Fruit fly (Drosophila melanogaster) whole organism, pupa: Measurements from ENCODE around the gene CG33170.

ENCODE experiments used
- CG10348 ChIP-seq: fragments of 200-800 bp; sonication (Bioruptor generic); IDR thresholded peaks from 2 replicates; pipeline ENCODE4 v1.3.6; 2022; ENCODE audit warnings: missing biosample characterization, missing genetic modification characterization
- CG12605 ChIP-seq: fragments of 200-800 bp; sonication (Bioruptor generic); IDR thresholded peaks from 2 replicates; pipeline ENCODE4 v1.3.6; 2022; ENCODE audit warnings: missing biosample characterization, missing genetic modification characterization
- CG13204 ChIP-seq: fragments of 200-800 bp; sonication (Bioruptor generic); optimal IDR thresholded peaks from 2 replicates; lab custom pipeline; 2018; ENCODE audit warnings: missing biosample characterization, mild to moderate bottlenecking, missing genetic modification characterization, moderate library complexity
- CG14655 ChIP-seq: fragments of 200-800 bp; sonication (Bioruptor generic); optimal IDR thresholded peaks from 3 replicates; lab custom pipeline; 2017; ENCODE audit warnings: mild to moderate bottlenecking, missing biosample characterization, missing genetic modification reagents, missing genetic modification characterization
- CG15710 ChIP-seq: fragments of 200-800 bp; sonication (Bioruptor generic); optimal IDR thresholded peaks from 2 replicates; lab custom pipeline; 2018; ENCODE audit warnings: missing biosample characterization, mild to moderate bottlenecking, missing genetic modification characterization, moderate library complexity
- CG17806 ChIP-seq: fragments of 200-800 bp; sonication (Bioruptor generic); optimal IDR thresholded peaks from 2 replicates; lab custom pipeline; 2018; ENCODE audit warnings: missing biosample characterization, mild to moderate bottlenecking, missing genetic modification characterization, moderate library complexity
- CG32121 ChIP-seq: fragments of 200-800 bp; sonication (Bioruptor generic); IDR thresholded peaks from 2 replicates; pipeline ENCODE4 v1.3.6; 2022; ENCODE audit warnings: missing biosample characterization, missing genetic modification characterization
- CG34367 ChIP-seq: fragments of 200-800 bp; sonication (Bioruptor generic); optimal IDR thresholded peaks from 2 replicates; lab custom pipeline; 2018; ENCODE audit warnings: missing biosample characterization, mild to moderate bottlenecking, missing genetic modification characterization
- CG4496 ChIP-seq: fragments of 200-800 bp; sonication (Bioruptor generic); IDR thresholded peaks from 3 replicates; pipeline ENCODE4 v1.3.6; 2022; ENCODE audit warnings: missing biosample characterization, missing genetic modification characterization
- CG8159 ChIP-seq: fragments of 200-800 bp; sonication (Bioruptor generic); optimal IDR thresholded peaks from 3 replicates; lab custom pipeline; 2018; ENCODE audit warnings: missing biosample characterization, mild to moderate bottlenecking, missing genetic modification characterization, moderate library complexity
- CG8301 ChIP-seq: fragments of 200-800 bp; sonication (Bioruptor generic); optimal IDR thresholded peaks from 2 replicates; lab custom pipeline; 2018; ENCODE audit warnings: missing biosample characterization, mild to moderate bottlenecking, missing genetic modification characterization
- CG9948 ChIP-seq: fragments of 200-800 bp; sonication (Bioruptor generic); optimal IDR thresholded peaks from 2 replicates; lab custom pipeline; 2018; ENCODE audit warnings: missing biosample characterization, mild to moderate bottlenecking, missing genetic modification characterization, moderate library complexity
- D1 ChIP-seq: fragments of 200-800 bp; sonication (Bioruptor generic); optimal IDR thresholded peaks from 2 replicates; lab custom pipeline; 2018; ENCODE audit warnings: missing biosample characterization, mild to moderate bottlenecking, missing genetic modification characterization, moderate library complexity
- EcR ChIP-seq: fragments of 200-800 bp; sonication (Bioruptor generic); optimal IDR thresholded peaks from 3 replicates; lab custom pipeline; 2019; ENCODE audit warnings: missing biosample characterization, missing genetic modification characterization, mild to moderate bottlenecking, moderate library complexity, missing genetic modification reagents
- Ets98B ChIP-seq: fragments of 200-800 bp; sonication (Bioruptor generic); IDR thresholded peaks from 2 replicates; pipeline ENCODE4 v1.3.6; 2022; ENCODE audit warnings: missing biosample characterization, missing genetic modification characterization
- Pif1A ChIP-seq: fragments of 200-800 bp; sonication (Bioruptor generic); optimal IDR thresholded peaks from 3 replicates; lab custom pipeline; 2016; ENCODE audit warnings: missing biosample characterization, missing genetic modification characterization
- Pif1B ChIP-seq: fragments of 200-800 bp; sonication (Bioruptor generic); optimal IDR thresholded peaks from 3 replicates; lab custom pipeline; 2016; ENCODE audit warnings: missing biosample characterization, missing genetic modification characterization
- Snoo ChIP-seq: fragments of 200-800 bp; sonication (Bioruptor generic); optimal IDR thresholded peaks from 3 replicates; lab custom pipeline; 2017; ENCODE audit warnings: missing biosample characterization, mild to moderate bottlenecking, missing genetic modification characterization, inconsistent platforms
- fd96Ca ChIP-seq: fragments of 200-800 bp; sonication (Bioruptor generic); IDR thresholded peaks from 3 replicates; pipeline ENCODE4 v1.3.6; 2022; ENCODE audit warnings: missing biosample characterization, missing genetic modification characterization
- gl ChIP-seq: fragments of 200-800 bp; sonication (Bioruptor generic); optimal IDR thresholded peaks from 2 replicates; lab custom pipeline; 2018; ENCODE audit warnings: missing biosample characterization, mild to moderate bottlenecking, missing genetic modification characterization
- rn ChIP-seq: fragments of 200-800 bp; sonication (Bioruptor generic); IDR thresholded peaks from 2 replicates; pipeline ENCODE4 v1.3.6; 2022; ENCODE audit warnings: missing biosample characterization, missing genetic modification characterization

The CG33170 gene

DNA sequence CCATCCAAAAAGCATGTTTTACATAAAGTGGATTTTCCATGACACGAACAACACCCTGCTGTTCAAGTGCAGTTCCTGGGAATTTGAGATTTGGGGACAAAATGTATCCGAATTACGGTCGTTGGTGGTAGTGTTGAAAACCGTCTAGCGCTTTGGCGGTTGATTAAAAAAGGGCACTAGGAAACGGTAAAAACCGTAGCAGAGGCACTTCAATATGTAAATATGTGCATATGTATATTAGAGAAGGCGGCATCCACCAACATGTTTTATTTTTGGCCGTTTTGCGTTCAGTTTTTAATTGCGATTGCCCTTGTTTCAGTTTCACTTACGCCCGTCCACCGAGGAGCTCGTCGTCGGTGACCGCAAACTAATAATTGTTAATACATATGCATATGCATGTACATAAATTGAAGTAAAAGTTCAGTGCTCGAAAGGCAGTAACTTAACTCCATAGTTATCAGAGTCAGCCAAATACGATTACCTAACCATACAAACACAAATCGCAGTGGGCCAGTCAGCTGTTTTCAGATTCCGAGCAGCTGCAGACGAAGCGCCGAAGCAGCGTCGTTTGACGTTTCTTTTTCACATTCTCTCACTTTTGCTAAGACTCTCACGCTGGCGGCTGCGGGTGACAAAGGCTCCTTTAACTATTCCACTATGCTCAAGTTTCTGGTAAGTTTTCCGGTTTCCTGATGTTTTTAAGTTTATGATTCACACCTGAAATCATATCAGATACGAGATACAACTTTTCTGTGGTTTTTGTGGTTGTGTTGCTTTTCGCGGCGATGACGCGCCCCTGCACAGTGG is at the start of gene CG33170:
Gene CG33170, plus strand, starts transcription at position 347 of the 807 bp plus-strand sequence.
- 0 out of 3 replicates have a peak, but pooled peaks have one; percentile 52 for TF ChIP-seq fd96Ca
- TF ChIP-seq Snoo (tag; lab: Kevin White, UChicago) = no peak
- TF ChIP-seq CG8159 (tag; lab: Kevin White, UChicago) = no peak
- peak; percentile 8 for TF ChIP-seq EcR (GFP tag; lab: Kevin White, UChicago)
- peak; percentile 14 for TF ChIP-seq gl
- TF ChIP-seq CG8301 (tag; lab: Kevin White, UChicago) = no peak
- TF ChIP-seq CG4496 (GFP tag; lab: Robert Waterston, UW) = 0 out of 3 replicates have a peak, but pooled peaks have one; percentile 6

DNA sequence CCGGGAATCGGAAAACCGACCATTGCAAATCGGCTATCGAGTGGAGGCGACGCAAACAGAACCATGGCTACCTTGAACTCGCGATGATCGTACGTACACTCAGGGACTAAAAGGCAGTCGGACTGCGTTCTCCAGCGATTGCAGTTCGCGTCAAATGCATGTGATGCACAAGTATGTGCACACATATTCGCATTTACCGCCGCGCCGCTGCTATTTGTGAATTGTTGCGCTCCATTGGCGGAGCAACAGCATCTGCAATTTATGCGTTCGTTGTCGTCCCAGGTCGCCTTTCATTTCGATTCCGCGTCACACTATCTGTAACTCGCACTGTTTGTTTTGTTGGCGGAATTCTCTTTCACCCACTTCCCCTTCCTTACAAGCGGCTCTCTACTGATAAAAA is 44.2 kb upstream of the CG33170 start:
- TF ChIP-seq CG14655 = no peak
- 0 out of 3 replicates have a peak, but pooled peaks have one; percentile 28 for TF ChIP-seq fd96Ca
- TF ChIP-seq CG8301 (tag; lab: Kevin White, UChicago) = no peak
- TF ChIP-seq CG34367 = no peak
- TF ChIP-seq Pif1B (GFP tag; lab: Kevin White, UChicago) = no peak
- no peak for TF ChIP-seq CG17806 (tag; lab: Kevin White, UChicago)
- peak; percentile 25; the same call in 1 of the 3 replicates for TF ChIP-seq CG4496 (GFP tag; lab: Robert Waterston, UW)
- TF ChIP-seq CG15710 = no peak
- no peak for TF ChIP-seq CG12605 (GFP tag; lab: Robert Waterston, UW)
- TF ChIP-seq Snoo (tag; lab: Kevin White, UChicago) = no peak
- TF ChIP-seq CG9948 (tag; lab: Kevin White, UChicago) = no peak
- no peak for TF ChIP-seq Ets98B (GFP tag; lab: Robert Waterston, UW)
- peak; percentile 81 for TF ChIP-seq CG13204 (GFP tag; lab: Kevin White, UChicago)
- TF ChIP-seq Pif1A (GFP tag; lab: Kevin White, UChicago) = no peak
- peak; percentile 15; the same call in 1 of the 2 replicates for TF ChIP-seq CG32121 (GFP tag; lab: Robert Waterston, UW)
- TF ChIP-seq CG10348 (GFP tag; lab: Robert Waterston, UW) = no peak
- TF ChIP-seq EcR (GFP tag; lab: Kevin White, UChicago) = peak; percentile 91
- no peak for TF ChIP-seq CG8159 (tag; lab: Kevin White, UChicago)
- no peak for TF ChIP-seq D1 (tag; lab: Kevin White, UChicago)
- peak; percentile 2 for TF ChIP-seq gl
- TF ChIP-seq rn (GFP tag; lab: Robert Waterston, UW) = no peak

DNA sequence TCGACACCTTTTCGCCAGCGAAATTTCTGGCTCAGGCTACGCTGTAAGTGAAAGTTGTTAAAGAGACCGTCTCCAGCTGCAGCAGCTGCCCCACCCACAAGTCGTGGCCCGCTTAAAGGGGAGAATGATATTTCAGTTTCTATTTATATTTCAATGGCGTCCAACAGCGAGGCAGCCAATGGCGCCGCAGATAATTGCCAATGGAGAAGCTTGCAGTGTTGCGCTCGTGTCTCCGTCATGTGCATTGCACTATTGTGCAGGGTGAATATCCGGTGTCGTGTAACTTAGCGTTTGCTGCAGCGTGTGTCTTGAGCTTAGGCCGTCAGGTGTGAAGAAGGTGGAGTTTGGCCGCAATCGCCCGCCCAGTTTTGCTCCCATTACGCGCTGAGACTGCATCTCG is 43.0 kb upstream of the CG33170 start:
- TF ChIP-seq CG4496 (GFP tag; lab: Robert Waterston, UW) (0 out of 3 replicates have a peak, but pooled peaks have one; percentile 29), rn (GFP tag; lab: Robert Waterston, UW) (no peak), Pif1B (GFP tag; lab: Kevin White, UChicago) (no peak), Pif1A (GFP tag; lab: Kevin White, UChicago) (no peak), CG12605 (GFP tag; lab: Robert Waterston, UW) (peak; percentile 34; the same call in 1 of the 2 replicates), EcR (GFP tag; lab: Kevin White, UChicago) (no peak), D1 (tag; lab: Kevin White, UChicago) (no peak)
- TF ChIP-seq, all 21 proteins: peak for 2

DNA sequence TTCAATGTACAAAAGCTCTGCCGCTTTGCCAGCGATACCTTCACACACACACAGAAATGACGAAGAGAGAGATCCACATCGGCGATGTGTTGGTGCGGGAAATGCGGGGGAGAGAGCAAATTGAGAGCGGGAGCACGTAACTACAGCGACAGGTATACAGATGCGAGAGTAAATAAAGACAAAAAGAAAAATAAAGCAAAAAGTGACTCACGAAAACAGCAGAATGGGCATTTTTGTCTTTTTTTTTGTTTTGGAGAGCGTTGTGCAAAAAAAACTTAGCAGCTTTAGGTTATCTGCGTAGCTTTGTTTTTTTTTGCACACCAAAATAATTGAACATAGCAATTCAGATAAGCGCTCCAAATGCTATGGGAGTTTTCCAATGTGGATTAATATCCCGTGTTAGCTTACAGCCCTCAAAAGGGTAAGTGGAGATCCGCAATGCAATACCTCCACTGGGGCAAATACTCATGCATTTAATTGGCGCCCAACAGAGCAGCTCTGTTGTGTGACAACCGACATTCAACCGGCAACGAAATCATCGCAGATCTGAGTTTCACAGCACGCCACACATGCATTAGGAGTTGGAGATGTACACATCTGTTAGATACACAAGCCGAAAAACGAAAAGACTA is 41.7 kb upstream of the CG33170 start:
- TF ChIP-seq CG32121 (GFP tag; lab: Robert Waterston, UW) (peak; percentile 96), CG17806 (tag; lab: Kevin White, UChicago) (peak; percentile 68), fd96Ca (peak; percentile 94), CG4496 (GFP tag; lab: Robert Waterston, UW) (peak; percentile 98), EcR (GFP tag; lab: Kevin White, UChicago) (peak; percentile 72), Pif1B (GFP tag; lab: Kevin White, UChicago) (peak; percentile 76), CG34367 (peak; percentile 84), Snoo (tag; lab: Kevin White, UChicago) (peak; percentile 87), Pif1A (GFP tag; lab: Kevin White, UChicago) (peak; percentile 87), CG12605 (GFP tag; lab: Robert Waterston, UW) (peak; percentile 98), CG8159 (tag; lab: Kevin White, UChicago) (peak; percentile 82), gl (peak; percentile 97), CG13204 (GFP tag; lab: Kevin White, UChicago) (peak; percentile 97), D1 (tag; lab: Kevin White, UChicago) (peak; percentile 77), CG10348 (GFP tag; lab: Robert Waterston, UW) (peak; percentile 24; the same call in 1 of the 2 replicates), Ets98B (GFP tag; lab: Robert Waterston, UW) (peak; percentile 95), rn (GFP tag; lab: Robert Waterston, UW) (peak; percentile 88), CG14655 (peak; percentile 85), CG8301 (tag; lab: Kevin White, UChicago) (peak; percentile 83), CG9948 (tag; lab: Kevin White, UChicago) (peak; percentile 77), CG15710 (peak; percentile 84)

DNA sequence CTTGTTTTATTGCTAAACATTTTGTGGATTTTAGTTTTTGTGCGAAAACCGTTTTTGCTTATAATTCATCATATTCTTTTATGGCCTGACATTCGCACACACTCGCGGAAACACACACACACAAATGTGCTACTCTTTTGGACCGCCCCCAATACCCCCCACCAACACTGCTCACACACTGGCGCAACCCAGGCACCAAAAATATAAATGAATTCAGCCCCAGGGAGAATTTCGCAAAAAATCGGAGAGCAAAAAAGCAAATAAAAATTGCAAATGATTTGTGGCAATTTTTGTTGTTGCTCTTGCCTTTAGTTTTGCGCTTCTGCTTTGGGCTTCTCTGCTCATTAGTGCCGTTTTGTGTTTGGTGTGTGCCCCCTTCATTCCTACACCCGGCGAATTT is 41.2 kb upstream of the CG33170 start:
- no peak for TF ChIP-seq CG14655
- TF ChIP-seq CG12605 (GFP tag; lab: Robert Waterston, UW) = no peak
- TF ChIP-seq CG4496 (GFP tag; lab: Robert Waterston, UW) = peak; percentile 41; the same call in 2 of the 3 replicates
- peak; percentile 29; the same call in 1 of the 2 replicates for TF ChIP-seq Ets98B (GFP tag; lab: Robert Waterston, UW)
- TF ChIP-seq CG32121 (GFP tag; lab: Robert Waterston, UW) = peak; percentile 65
- TF ChIP-seq, all 21 proteins: peak for 3
